Worm (Caenorhabditis elegans): ENCODE measurements around the gene skn-1.
A peak's percentile ranks its signal among the peaks of the same experiment; 100 is the strongest.

skn-1 gene

ce11 chrIV:5660239-5660638, at the start of gene skn-1:
TSS of gene skn-1 (minus strand) at chrIV:5660384.
- TF ChIP-seq odd-2 (tag; optimal IDR thresholded peaks at IDR 0.05) (no peak), unc-3 (GFP tag; conservative IDR thresholded peaks at IDR 0.05) (no peak), unc-3 (tag; optimal IDR thresholded peaks at IDR 0.05) (no peak), K02D7.2 (tag; optimal IDR thresholded peaks at IDR 0.05) (no peak), unc-42 (tag; optimal IDR thresholded peaks at IDR 0.05) (no peak), ceh-22 (tag; optimal IDR thresholded peaks at IDR 0.05) (no peak), pros-1 (tag; optimal IDR thresholded peaks at IDR 0.05) (no peak), eyg-1 (tag; optimal IDR thresholded peaks at IDR 0.05) (no peak), ceh-14 (tag; optimal IDR thresholded peaks at IDR 0.05) (no peak), madf-2 (tag; optimal IDR thresholded peaks at IDR 0.05) (no peak)

ce11 chrIV:5708796-5709195, 48.6 kb upstream of the skn-1 start, which contains the start of gene C55C3.1:
TSS of gene C55C3.1 (plus strand) at chrIV:5709096.
- no peak for TF ChIP-seq F13H6.1 (tag; optimal IDR thresholded peaks at IDR 0.05)
- TF ChIP-seq elt-2 (tag; optimal IDR thresholded peaks at IDR 0.05) = peak; percentile 20

- TF ChIP-seq ref-2 (tag; optimal IDR thresholded peaks at IDR 0.05) (no peak), zip-5 (tag; optimal IDR thresholded peaks at IDR 0.05) (no peak), gmeb-2 (tag; optimal IDR thresholded peaks at IDR 0.05) (no peak), mec-3 (tag; optimal IDR thresholded peaks at IDR 0.05; ENCODE audit: borderline replicate concordance) (no peak), ceh-14 (tag; optimal IDR thresholded peaks at IDR 0.05) (no peak), sox-4 (tag; optimal IDR thresholded peaks at IDR 0.05) (no peak), pax-1 (tag; optimal IDR thresholded peaks at IDR 0.05) (no peak), sdc-2 (tag; optimal IDR thresholded peaks at IDR 0.05) (no peak), dve-1 (tag; optimal IDR thresholded peaks at IDR 0.05) (no peak), ceh-22 (tag; optimal IDR thresholded peaks at IDR 0.05) (no peak), sox-2 (GFP tag; IDR thresholded peaks at IDR 0.05) (no peak), ceh-18 (tag; optimal IDR thresholded peaks at IDR 0.05) (no peak), tbx-2 (tag; optimal IDR thresholded peaks at IDR 0.05) (no peak), pha-4 (tag; optimal IDR thresholded peaks at IDR 0.05) (no peak), odd-2 (tag; optimal IDR thresholded peaks at IDR 0.05) (no peak), nhr-11 (tag; optimal IDR thresholded peaks at IDR 0.05) (no peak), T23F11.4 (GFP tag; optimal IDR thresholded peaks at IDR 0.05) (no peak)
Observed at ce11 chrIV:5706603-5707002, 46.4 kb upstream of the skn-1 start.

- TF ChIP-seq hlh-30 (tag; optimal IDR thresholded peaks at IDR 0.05; ENCODE audit: insufficient read depth) (no peak), pqm-1 (tag; optimal IDR thresholded peaks at IDR 0.05) (no peak), sdc-2 (tag; optimal IDR thresholded peaks at IDR 0.05) (no peak), ama-1 (optimal IDR thresholded peaks at IDR 0.05) (no peak), sox-2 (GFP tag; IDR thresholded peaks at IDR 0.05) (no peak), ttx-3 (tag; optimal IDR thresholded peaks at IDR 0.05) (no peak), hlh-15 (tag; optimal IDR thresholded peaks at IDR 0.05) (no peak), ceh-31 (tag; optimal IDR thresholded peaks at IDR 0.05) (no peak), ceh-24 (tag; optimal IDR thresholded peaks at IDR 0.05) (no peak), madf-2 (tag; optimal IDR thresholded peaks at IDR 0.05) (no peak), pha-4 (tag; optimal IDR thresholded peaks at IDR 0.05) (no peak), fax-1 (tag; optimal IDR thresholded peaks at IDR 0.05) (no peak), hlh-13 (GFP tag; optimal IDR thresholded peaks at IDR 0.05) (no peak), unc-86 (tag; optimal IDR thresholded peaks at IDR 0.05) (no peak), sox-4 (tag; optimal IDR thresholded peaks at IDR 0.05) (no peak), T23F11.4 (GFP tag; optimal IDR thresholded peaks at IDR 0.05) (no peak)
Observed at ce11 chrIV:5703917-5704316, 43.7 kb upstream of the skn-1 start.

ce11 chrIV:5703443-5703842, 43.3 kb upstream of the skn-1 start, which contains the start of the genes C55C3.73 and perm-5:
TSS of gene C55C3.73 (minus strand) at chrIV:5703451.
TSS of gene perm-5 (minus strand) at chrIV:5703468.
- no peak for TF ChIP-seq fax-1 (tag; optimal IDR thresholded peaks at IDR 0.05)
- no peak for TF ChIP-seq nhr-232 (tag; optimal IDR thresholded peaks at IDR 0.05)
